Fruit fly (Drosophila melanogaster) whole organism, adult: ENCODE data around the gene EMC2B.

Source experiments
- CG11617 ChIP-seq: fragments of 200-800 bp; sonication (Bioruptor generic); optimal IDR thresholded peaks from 2 replicates; lab custom pipeline; 2017; ENCODE audit warnings: mild to moderate bottlenecking, missing biosample characterization, missing genetic modification reagents, missing genetic modification characterization
- CG12768 ChIP-seq: fragments of 200-800 bp; sonication (Bioruptor generic); optimal IDR thresholded peaks from 2 replicates; lab custom pipeline; 2017; ENCODE audit warnings: missing biosample characterization, missing genetic modification characterization, mild to moderate bottlenecking, moderate library complexity, missing genetic modification reagents
- CG14711 ChIP-seq: fragments of 200-800 bp; sonication (Bioruptor generic); optimal IDR thresholded peaks from 2 replicates; lab custom pipeline; 2018; ENCODE audit warnings: missing biosample characterization, mild to moderate bottlenecking, missing genetic modification characterization, moderate library complexity
- CG1620 ChIP-seq: fragments of 200-800 bp; sonication (Bioruptor generic); optimal IDR thresholded peaks from 2 replicates; lab custom pipeline; 2016; ENCODE audit warnings: missing biosample characterization, missing genetic modification characterization
- CG33017 ChIP-seq: fragments of 200-800 bp; sonication (Bioruptor generic); optimal IDR thresholded peaks from 2 replicates; lab custom pipeline; 2018; ENCODE audit warnings: missing biosample characterization, mild to moderate bottlenecking, missing genetic modification characterization, moderate library complexity
- CG5204 ChIP-seq: fragments of 200-800 bp; sonication (Bioruptor generic); optimal IDR thresholded peaks from 2 replicates; lab custom pipeline; 2016; ENCODE audit warnings: missing biosample characterization, missing genetic modification characterization
- CG7045 ChIP-seq: fragments of 200-800 bp; sonication (Bioruptor generic); optimal IDR thresholded peaks from 2 replicates; lab custom pipeline; 2017; ENCODE audit warnings: missing biosample characterization, mild to moderate bottlenecking, missing genetic modification characterization
- CG7101 ChIP-seq: fragments of 200-800 bp; sonication (Bioruptor generic); optimal IDR thresholded peaks from 2 replicates; lab custom pipeline; 2018; ENCODE audit warnings: missing biosample characterization, mild to moderate bottlenecking, missing genetic modification characterization, moderate library complexity
- Clk ChIP-seq: fragments of 200-800 bp; sonication (Bioruptor generic); optimal IDR thresholded peaks from 2 replicates; lab custom pipeline; 2017; ENCODE audit warnings: missing biosample characterization, missing genetic modification characterization
- Crg-1 ChIP-seq: fragments of 200-800 bp; sonication (Bioruptor generic); optimal IDR thresholded peaks from 2 replicates; lab custom pipeline; 2016; ENCODE audit warnings: missing biosample characterization, missing genetic modification characterization
- Hr96 ChIP-seq: fragments of 200-800 bp; sonication (Bioruptor generic); optimal IDR thresholded peaks from 2 replicates; lab custom pipeline; 2016; ENCODE audit warnings: missing biosample characterization, missing genetic modification characterization
- Mnt ChIP-seq: fragments of 200-800 bp; sonication (Bioruptor generic); optimal IDR thresholded peaks from 2 replicates; lab custom pipeline; 2016; ENCODE audit warnings: missing biosample characterization, mild to moderate bottlenecking, missing genetic modification characterization
- bab1 ChIP-seq: fragments of 200-800 bp; sonication (Bioruptor generic); optimal IDR thresholded peaks from 3 replicates; lab custom pipeline; 2019; ENCODE audit warnings: missing biosample characterization, mild to moderate bottlenecking, missing genetic modification characterization, moderate library complexity
- cic ChIP-seq: fragments of 200-800 bp; sonication (Bioruptor generic); optimal IDR thresholded peaks from 2 replicates; lab custom pipeline; 2017; ENCODE audit warnings: missing biosample characterization, mild to moderate bottlenecking, missing genetic modification characterization, moderate library complexity
- cnc ChIP-seq, 2 experiments: fragments of >200 bp; optimal IDR thresholded peaks; 2 replicates each; lab custom pipeline; 2017
- kay ChIP-seq: fragments of 200-800 bp; sonication (Bioruptor generic); peaks from one replicate; lab custom pipeline; 2016; ENCODE audit warnings: missing biosample characterization, missing genetic modification characterization, borderline replicate concordance
- ovo ChIP-seq: fragments of 200-800 bp; sonication (Bioruptor generic); optimal IDR thresholded peaks from 2 replicates; lab custom pipeline; 2016; ENCODE audit warnings: missing biosample characterization, missing genetic modification characterization
- pad ChIP-seq: fragments of 200-800 bp; sonication (Bioruptor generic); optimal IDR thresholded peaks from 3 replicates; lab custom pipeline; 2017; ENCODE audit warnings: missing biosample characterization, missing genetic modification characterization, mild to moderate bottlenecking, moderate library complexity, missing genetic modification reagents
- tj ChIP-seq: fragments of 200-800 bp; sonication (Bioruptor generic); optimal IDR thresholded peaks from 3 replicates; lab custom pipeline; 2017; ENCODE audit warnings: missing biosample characterization, mild to moderate bottlenecking, missing genetic modification characterization, moderate library complexity
- toe ChIP-seq: fragments of 200-800 bp; sonication (Bioruptor generic); optimal IDR thresholded peaks from 2 replicates; lab custom pipeline; 2016; ENCODE audit warnings: missing biosample characterization, missing genetic modification characterization

Gene EMC2B

dm6 chr3R:17020956-17021355, 29.3 kb upstream of the EMC2B start, which contains the start of gene Adsl:
Gene Adsl (minus strand): TSS chr3R:17021120.
- peak; percentile 24 for TF ChIP-seq CG7045 (GFP tag; lab: Kevin White, UChicago)
- TF ChIP-seq CG7101 (tag; lab: Kevin White, UChicago): peak; percentile 59
- TF ChIP-seq CG11617 (GFP tag; lab: Kevin White, UChicago): peak; percentile 65
- TF ChIP-seq tj (GFP tag; lab: Kevin White, UChicago): peak; percentile 28
- peak; percentile 82 for TF ChIP-seq kay (GFP tag; lab: Kevin White, UChicago)
- peak; percentile 51 for TF ChIP-seq ovo (GFP tag; lab: Kevin White, UChicago)
- TF ChIP-seq CG1620 (GFP tag; lab: Kevin White, UChicago): peak; percentile 18
- no peak for TF ChIP-seq toe (GFP tag; lab: Kevin White, UChicago)
- no peak for TF ChIP-seq Clk (GFP tag; lab: Kevin White, UChicago)
- peak; percentile 56 for TF ChIP-seq CG33017 (tag; lab: Kevin White, UChicago)
- peak; percentile 18 for TF ChIP-seq Hr96 (GFP tag; lab: Kevin White, UChicago)
- TF ChIP-seq bab1 (GFP tag; lab: Kevin White, UChicago): peak; percentile 85
- no peak for TF ChIP-seq Crg-1 (GFP tag; lab: Kevin White, UChicago)
- no peak for TF ChIP-seq cnc (optimal IDR thresholded peaks at IDR 0.05; lab: Kevin White, UChicago)
- peak; percentile 23 for TF ChIP-seq CG14711
- peak; percentile 46 for TF ChIP-seq pad (GFP tag; lab: Kevin White, UChicago)
- no peak for TF ChIP-seq CG5204
- TF ChIP-seq Mnt (GFP tag; lab: Kevin White, UChicago): peak; percentile 84
- no peak for TF ChIP-seq CG12768 (GFP tag; lab: Kevin White, UChicago)
- TF ChIP-seq cic (GFP tag; lab: Kevin White, UChicago): no peak

- no peak for TF ChIP-seq cic (GFP tag; lab: Kevin White, UChicago)
- TF ChIP-seq CG5204: peak; percentile 7
- no peak for TF ChIP-seq Clk (GFP tag; lab: Kevin White, UChicago)
- no peak for TF ChIP-seq Hr96 (GFP tag; lab: Kevin White, UChicago)
- no peak for TF ChIP-seq toe (GFP tag; lab: Kevin White, UChicago)
- no peak for TF ChIP-seq CG1620 (GFP tag; lab: Kevin White, UChicago)
- no peak for TF ChIP-seq cnc (optimal IDR thresholded peaks at IDR 0.05; lab: Kevin White, UChicago)
- TF ChIP-seq kay (GFP tag; lab: Kevin White, UChicago): peak; percentile 36
- TF ChIP-seq CG11617 (GFP tag; lab: Kevin White, UChicago): no peak
Observed at dm6 chr3R:17018902-17019527, 27.3 kb upstream of the EMC2B start.

- TF ChIP-seq cnc (optimal IDR thresholded peaks at IDR 0.05; lab: Kevin White, UChicago) (no peak), kay (GFP tag; lab: Kevin White, UChicago) (no peak), ovo (GFP tag; lab: Kevin White, UChicago) (no peak), CG33017 (tag; lab: Kevin White, UChicago) (no peak), CG7101 (tag; lab: Kevin White, UChicago) (no peak), tj (GFP tag; lab: Kevin White, UChicago) (no peak), CG5204 (no peak), pad (GFP tag; lab: Kevin White, UChicago) (no peak), toe (GFP tag; lab: Kevin White, UChicago) (no peak), Hr96 (GFP tag; lab: Kevin White, UChicago) (no peak), CG7045 (GFP tag; lab: Kevin White, UChicago) (no peak), Crg-1 (GFP tag; lab: Kevin White, UChicago) (no peak), CG14711 (no peak), Mnt (GFP tag; lab: Kevin White, UChicago) (no peak), CG11617 (GFP tag; lab: Kevin White, UChicago) (no peak)
Observed at dm6 chr3R:17016193-17016592, 24.5 kb upstream of the EMC2B start.

- no peak for TF ChIP-seq tj (GFP tag; lab: Kevin White, UChicago)
- no peak for TF ChIP-seq kay (GFP tag; lab: Kevin White, UChicago)
- no peak for TF ChIP-seq cic (GFP tag; lab: Kevin White, UChicago)
- TF ChIP-seq CG7045 (GFP tag; lab: Kevin White, UChicago): no peak
- no peak for TF ChIP-seq CG33017 (tag; lab: Kevin White, UChicago)
- no peak for TF ChIP-seq pad (GFP tag; lab: Kevin White, UChicago)
- TF ChIP-seq CG1620 (GFP tag; lab: Kevin White, UChicago): no peak
- no peak for TF ChIP-seq Mnt (GFP tag; lab: Kevin White, UChicago)
- TF ChIP-seq CG7101 (tag; lab: Kevin White, UChicago): no peak
- TF ChIP-seq toe (GFP tag; lab: Kevin White, UChicago): no peak
Observed at dm6 chr3R:17014276-17014675, 22.6 kb upstream of the EMC2B start, which contains the start of gene Pxd. Gene Pxd (plus strand): TSS chr3R:17014576.

- TF ChIP-seq CG12768 (GFP tag; lab: Kevin White, UChicago): no peak
Observed at dm6 chr3R:17008675-17009022, 17.0 kb upstream of the EMC2B start.

- TF ChIP-seq CG7101 (tag; lab: Kevin White, UChicago) (no peak), pad (GFP tag; lab: Kevin White, UChicago) (no peak), cic (GFP tag; lab: Kevin White, UChicago) (peak; percentile 20), Mnt (GFP tag; lab: Kevin White, UChicago) (no peak), kay (GFP tag; lab: Kevin White, UChicago) (peak; percentile 46)
Observed at dm6 chr3R:17008018-17008674, 16.5 kb upstream of the EMC2B start, which contains the start of gene CG8907. Gene CG8907 (plus strand): TSS chr3R:17008269.
